Fruit fly (Drosophila melanogaster): ENCODE data around the gene Npc2e.

Gene Npc2e

dm6 chr3R:10053559-10053958, 427 bp downstream of the Npc2e start (continued):
- TF ChIP-seq fru (optimal IDR thresholded peaks at IDR 0.05) (no peak), CG7839 (tag; optimal IDR thresholded peaks at IDR 0.05) (peak; percentile 21), CG2199 (GFP tag; IDR thresholded peaks at IDR 0.05) (0 out of 3 replicates have a peak, but pooled peaks have one; percentile 61), lab (GFP tag; optimal IDR thresholded peaks at IDR 0.05) (peak; percentile 56), Ets65A (GFP tag) (peak; percentile 8), kni (GFP tag; optimal IDR thresholded peaks at IDR 0.05) (no peak), Fer3 (tag; optimal IDR thresholded peaks at IDR 0.05) (peak; percentile 13), Max (GFP tag; optimal IDR thresholded peaks at IDR 0.05) (no peak), Dad (GFP tag; optimal IDR thresholded peaks at IDR 0.05) (no peak), CG3281 (GFP tag; optimal IDR thresholded peaks at IDR 0.05) (peak; percentile 43), HmgZ (tag; optimal IDR thresholded peaks at IDR 0.05) (no peak), CG14860 (GFP tag; IDR thresholded peaks at IDR 0.05; ENCODE audit: partially characterized antibody) (no peak), Vsx1 (GFP tag; optimal IDR thresholded peaks at IDR 0.05) (peak; percentile 53), CG17359 (tag; optimal IDR thresholded peaks at IDR 0.05) (peak; percentile 6), CG17612 (GFP tag; IDR thresholded peaks at IDR 0.05) (no peak), CG7987 (GFP tag; optimal IDR thresholded peaks at IDR 0.05) (peak; percentile 0), HLH3B (GFP tag; IDR thresholded peaks at IDR 0.05) (no peak), Ets97D (GFP tag; optimal IDR thresholded peaks at IDR 0.05) (peak; percentile 84), kay (GFP tag; optimal IDR thresholded peaks at IDR 0.05) (no peak), Elba2 (GFP tag; optimal IDR thresholded peaks at IDR 0.05) (no peak), ci (GFP tag; IDR thresholded peaks at IDR 0.05) (0 out of 3 replicates have a peak, but pooled peaks have one; percentile 32), NfI (GFP tag; optimal IDR thresholded peaks at IDR 0.05) (peak; percentile 45), CG18262 (tag; optimal IDR thresholded peaks at IDR 0.05) (no peak), CG1603 (tag; optimal IDR thresholded peaks at IDR 0.05) (peak; percentile 34), stc (GFP tag; IDR thresholded peaks at IDR 0.05) (peak; percentile 49; the same call in 1 of the 2 replicates), CG2875 (GFP tag; optimal IDR thresholded peaks at IDR 0.05) (no peak), Sox100B (GFP tag; optimal IDR thresholded peaks at IDR 0.05) (peak; percentile 9), zen (tag; optimal IDR thresholded peaks at IDR 0.05) (peak; percentile 17), CTCF (GFP tag; optimal IDR thresholded peaks at IDR 0.05) (peak; percentile 0), stwl (tag; optimal IDR thresholded peaks at IDR 0.05) (peak; percentile 29), Hmr (GFP tag; optimal IDR thresholded peaks at IDR 0.05) (peak; percentile 7), MTF-1 (GFP tag; optimal IDR thresholded peaks at IDR 0.05; ENCODE audit: borderline replicate concordance) (peak; percentile 8), CG7271 (tag; optimal IDR thresholded peaks at IDR 0.05) (peak; percentile 19), ssp (GFP tag; IDR thresholded peaks at IDR 0.05) (peak; percentile 59), Asciz (GFP tag; optimal IDR thresholded peaks at IDR 0.05) (peak; percentile 32), CG1024 (GFP tag; IDR thresholded peaks at IDR 0.05) (no peak), emc (GFP tag; optimal IDR thresholded peaks at IDR 0.05) (no peak), CG12391 (tag; optimal IDR thresholded peaks at IDR 0.05) (no peak)

dm6 chr3R:10054278-10054975, 1.3 kb downstream of the Npc2e start:
- TF ChIP-seq dysf (GFP tag; IDR thresholded peaks at IDR 0.05) (no peak), Lim3 (GFP tag; IDR thresholded peaks at IDR 0.05) (no peak), Doc2 (GFP tag; IDR thresholded peaks at IDR 0.05) (no peak), CG16863 (GFP tag; optimal IDR thresholded peaks at IDR 0.05) (no peak), row (GFP tag; IDR thresholded peaks at IDR 0.05) (peak; percentile 45; the same call in 2 of the 3 replicates), pan (optimal IDR thresholded peaks at IDR 0.05) (no peak), pan (GFP tag; optimal IDR thresholded peaks at IDR 0.05 in 1 of 2, IDR thresholded peaks at IDR 0.05 in 1 of 2) (no peak), CG1832 (GFP tag; optimal IDR thresholded peaks at IDR 0.05) (no peak), CG6272 (GFP tag; IDR thresholded peaks at IDR 0.05) (no peak), odd (GFP tag; optimal IDR thresholded peaks at IDR 0.05) (no peak), gfzf (GFP tag; optimal IDR thresholded peaks at IDR 0.05) (no peak), Mrtf (GFP tag; IDR thresholded peaks at IDR 0.05) (no peak), mld (GFP tag; IDR thresholded peaks at IDR 0.05; ENCODE audit: partially characterized antibody) (no peak), btn (GFP tag; optimal IDR thresholded peaks at IDR 0.05) (no peak), CHES-1-like (GFP tag; optimal IDR thresholded peaks at IDR 0.05) (no peak)
